Fruit fly (Drosophila melanogaster) whole organism, embryonic: ENCODE measurements around the gene CG31321.

Experiments
- Atf6 ChIP-seq: fragments of 200-800 bp; sonication (Bioruptor generic); IDR thresholded peaks from 2 replicates; pipeline ENCODE4 v1.3.6; 2022; ENCODE audit warnings: missing biosample characterization, missing genetic modification characterization
- B-H1 ChIP-seq: fragments of 200-800 bp; sonication (Bioruptor generic); IDR thresholded peaks from 3 replicates; pipeline ENCODE4 v1.3.6; 2022; ENCODE audit warnings: missing biosample characterization, missing genetic modification characterization
- CG12769 ChIP-seq: fragments of 200-800 bp; sonication (Bioruptor generic); optimal IDR thresholded peaks from 2 replicates; lab custom pipeline; 2019; ENCODE audit warnings: missing biosample characterization, mild to moderate bottlenecking, missing genetic modification characterization, moderate library complexity
- CG12942 ChIP-seq: fragments of 200-800 bp; sonication (Bioruptor generic); optimal IDR thresholded peaks from 3 replicates; lab custom pipeline; 2016; ENCODE audit warnings: missing biosample characterization, missing genetic modification characterization
- CG15011 ChIP-seq: fragments of 200-800 bp; sonication (Bioruptor generic); optimal IDR thresholded peaks from 3 replicates; lab custom pipeline; 2018; ENCODE audit warnings: missing biosample characterization, mild to moderate bottlenecking, missing genetic modification characterization
- CG1602 ChIP-seq: fragments of 200-800 bp; sonication (Bioruptor generic); optimal IDR thresholded peaks from 3 replicates; lab custom pipeline; 2016; ENCODE audit warnings: missing biosample characterization, missing genetic modification characterization
- CG17568 ChIP-seq: fragments of 200-800 bp; sonication (Bioruptor generic); optimal IDR thresholded peaks from 2 replicates; lab custom pipeline; 2018; ENCODE audit warnings: missing biosample characterization, mild to moderate bottlenecking, missing genetic modification characterization, moderate library complexity
- CG18599 ChIP-seq: fragments of 200-800 bp; sonication (Bioruptor generic); optimal IDR thresholded peaks from 3 replicates; lab custom pipeline; 2017; ENCODE audit warnings: missing biosample characterization, missing genetic modification characterization, mild to moderate bottlenecking, moderate library complexity, missing genetic modification reagents
- CG2129 ChIP-seq: fragments of 200-800 bp; sonication (Bioruptor generic); IDR thresholded peaks from 2 replicates; pipeline ENCODE4 v1.3.6; 2022; ENCODE audit warnings: missing biosample characterization, missing genetic modification characterization; ENCODE audit not compliant: partially characterized antibody
- CG3065 ChIP-seq: fragments of 200-800 bp; sonication (Bioruptor generic); optimal IDR thresholded peaks from 2 replicates; lab custom pipeline; 2016; ENCODE audit warnings: missing biosample characterization, missing genetic modification characterization
- CG32767 ChIP-seq: fragments of 200-800 bp; sonication (Bioruptor generic); IDR thresholded peaks from 2 replicates; pipeline ENCODE4 v1.3.6; 2022; ENCODE audit warnings: missing biosample characterization, missing genetic modification characterization
- CG3726 ChIP-seq: fragments of 200-800 bp; sonication (Bioruptor generic); IDR thresholded peaks from 3 replicates; pipeline ENCODE4, ENCODE4 v1.3.6; 2022; ENCODE audit warnings: missing biosample characterization, missing genetic modification characterization
- CG3838 ChIP-seq: fragments of 200-800 bp; sonication (Bioruptor generic); optimal IDR thresholded peaks from 3 replicates; lab custom pipeline; 2016; ENCODE audit warnings: missing biosample characterization, missing genetic modification characterization
- CG5953 ChIP-seq: fragments of 200-800 bp; sonication (Bioruptor generic); IDR thresholded peaks from 2 replicates; pipeline ENCODE4 v1.3.6; 2022; ENCODE audit warnings: missing biosample characterization, missing genetic modification characterization
- CG8388 ChIP-seq: fragments of 200-800 bp; sonication (Bioruptor generic); optimal IDR thresholded peaks from 2 replicates; lab custom pipeline; 2019; ENCODE audit warnings: missing biosample characterization, mild to moderate bottlenecking, missing genetic modification characterization, moderate library complexity
- Dbx ChIP-seq: fragments of 200-800 bp; sonication (Bioruptor generic); IDR thresholded peaks from 3 replicates; pipeline ENCODE4 v1.3.6; 2022; ENCODE audit warnings: missing biosample characterization, missing genetic modification characterization
- Drgx ChIP-seq: fragments of 200-800 bp; sonication (Bioruptor generic); IDR thresholded peaks from 2 replicates; pipeline ENCODE4 v1.3.6; 2022; ENCODE audit warnings: missing biosample characterization, missing genetic modification characterization
- GATAe ChIP-seq: fragments of 200-800 bp; sonication (Bioruptor generic); conservative IDR thresholded peaks from 2 replicates; pipeline ENCODE4 v1.3.6; 2022; ENCODE audit warnings: missing biosample characterization, missing genetic modification characterization
- HHEX ChIP-seq: fragments of 200-800 bp; sonication (Bioruptor generic); optimal IDR thresholded peaks from 3 replicates; lab custom pipeline; 2017; ENCODE audit warnings: missing biosample characterization, mild to moderate bottlenecking, missing genetic modification characterization, missing genetic modification reagents
- HLHmδ ChIP-seq: fragments of 200-800 bp; sonication (Bioruptor generic); optimal IDR thresholded peaks from 2 replicates; lab custom pipeline; 2018; ENCODE audit warnings: missing biosample characterization, mild to moderate bottlenecking, missing genetic modification characterization, moderate library complexity
- Med ChIP-seq: fragments of 200-800 bp; sonication (Bioruptor generic); peaks from one replicate; lab custom pipeline; 2016; ENCODE audit warnings: missing biosample characterization, missing genetic modification characterization, mild to moderate bottlenecking, inconsistent platforms, moderate library complexity
- Poxn ChIP-seq: fragments of 200-800 bp; sonication (Bioruptor generic); IDR thresholded peaks from 2 replicates; pipeline ENCODE4 v1.3.6; 2022; ENCODE audit warnings: missing biosample characterization, missing genetic modification characterization
- Ravus ChIP-seq: fragments of 200-800 bp; sonication (Bioruptor generic); IDR thresholded peaks from 2 replicates; pipeline ENCODE4 v1.3.6; 2022; ENCODE audit warnings: missing biosample characterization, missing genetic modification characterization
- Sin3A ChIP-seq: fragments of >200 bp; optimal IDR thresholded peaks from 2 replicates; lab custom pipeline; 2018
- bsh ChIP-seq, 2 experiments: fragments of 200-800 bp; sonication (Bioruptor generic); optimal IDR thresholded peaks; 2 replicates each; lab custom pipeline; 2017 to 2018; ENCODE audit warnings: mild to moderate bottlenecking in 2 of 2, missing biosample characterization in 2 of 2, missing genetic modification characterization in 2 of 2, moderate library complexity in 1 of 2
- cas ChIP-seq: fragments of 200-800 bp; sonication (Bioruptor generic); IDR thresholded peaks from 2 replicates; pipeline ENCODE4 v1.3.6; 2022; ENCODE audit warnings: missing biosample characterization, missing genetic modification characterization
- chif ChIP-seq, 2 experiments: fragments of 200-800 bp; sonication (Bioruptor generic); optimal IDR thresholded peaks; 3 replicates each; lab custom pipeline; 2016; ENCODE audit warnings: missing biosample characterization in 2 of 2, missing genetic modification characterization in 2 of 2
- crc ChIP-seq: fragments of 200-800 bp; sonication (Bioruptor generic); optimal IDR thresholded peaks from 2 replicates; lab custom pipeline; 2016; ENCODE audit warnings: missing biosample characterization, missing genetic modification characterization
- exex ChIP-seq: fragments of 200-800 bp; sonication (Bioruptor generic); optimal IDR thresholded peaks from 4 replicates; lab custom pipeline; 2018; ENCODE audit warnings: missing biosample characterization, mild to moderate bottlenecking, missing genetic modification characterization, moderate library complexity
- grn ChIP-seq: fragments of 200-800 bp; sonication (Bioruptor generic); optimal IDR thresholded peaks from 3 replicates; lab custom pipeline; 2017; ENCODE audit warnings: missing biosample characterization, missing genetic modification characterization
- gt ChIP-seq: fragments of 200-800 bp; sonication (Bioruptor generic); IDR thresholded peaks from 2 replicates; pipeline ENCODE4 v1.3.6; 2022; ENCODE audit warnings: missing biosample characterization, missing genetic modification characterization
- kni ChIP-seq: fragments of 200-800 bp; sonication (Bioruptor generic); optimal IDR thresholded peaks from 3 replicates; lab custom pipeline; 2017; ENCODE audit warnings: mild to moderate bottlenecking, missing biosample characterization, missing genetic modification reagents, missing genetic modification characterization
- lab ChIP-seq: fragments of 200-800 bp; sonication (Bioruptor generic); optimal IDR thresholded peaks from 3 replicates; lab custom pipeline; 2017; ENCODE audit warnings: missing biosample characterization, missing genetic modification characterization, mild to moderate bottlenecking, moderate library complexity, missing genetic modification reagents
- lbe ChIP-seq: fragments of 200-800 bp; sonication (Bioruptor generic); optimal IDR thresholded peaks from 2 replicates; lab custom pipeline; 2016; ENCODE audit warnings: missing biosample characterization, mild to moderate bottlenecking, missing genetic modification characterization
- nerfin-2 ChIP-seq: fragments of 200-800 bp; sonication (Bioruptor generic); IDR thresholded peaks from 2 replicates; pipeline ENCODE4 v1.3.6; 2022; ENCODE audit warnings: missing biosample characterization, missing genetic modification characterization; ENCODE audit not compliant: partially characterized antibody
- phol ChIP-seq: fragments of 200-800 bp; sonication (Bioruptor generic); optimal IDR thresholded peaks from 3 replicates; lab custom pipeline; 2018; ENCODE audit warnings: missing biosample characterization, mild to moderate bottlenecking, missing genetic modification characterization, moderate library complexity
- run ChIP-seq: fragments of 200-800 bp; sonication (Bioruptor generic); optimal IDR thresholded peaks from 3 replicates; lab custom pipeline; 2018; ENCODE audit warnings: missing biosample characterization, mild to moderate bottlenecking, missing genetic modification characterization
- sens ChIP-seq: fragments of 200-800 bp; sonication (Bioruptor generic); peaks from one replicate; lab custom pipeline; 2016; ENCODE audit warnings: missing biosample characterization, missing genetic modification characterization
- sim ChIP-seq: fragments of 200-800 bp; sonication (Bioruptor generic); IDR thresholded peaks from 2 replicates; pipeline ENCODE4 v1.3.6; 2022; ENCODE audit warnings: missing biosample characterization, missing genetic modification characterization
- sug ChIP-seq: fragments of 200-800 bp; optimal IDR thresholded peaks from 2 replicates; lab custom pipeline; 2019; ENCODE audit warnings: missing biosample characterization, mild to moderate bottlenecking, missing genetic modification characterization, moderate library complexity
- tna ChIP-seq: fragments of 200-800 bp; sonication (Bioruptor generic); IDR thresholded peaks from 2 replicates; pipeline ENCODE4 v1.3.6; 2022; ENCODE audit warnings: missing biosample characterization, missing genetic modification characterization; ENCODE audit not compliant: partially characterized antibody
- ttk ChIP-seq: fragments of 200-800 bp; sonication (Bioruptor generic); IDR thresholded peaks from 2 replicates; pipeline ENCODE4 v2.1.2; 2022; ENCODE audit warnings: missing biosample characterization, missing genetic modification characterization
- unpg ChIP-seq: fragments of 200-800 bp; sonication (Bioruptor generic); optimal IDR thresholded peaks from 3 replicates; lab custom pipeline; 2018; ENCODE audit warnings: missing biosample characterization, mild to moderate bottlenecking, missing genetic modification characterization, moderate library complexity
- zf30C ChIP-seq: fragments of 200-800 bp; sonication (Bioruptor generic); optimal IDR thresholded peaks from 3 replicates; lab custom pipeline; 2018; ENCODE audit warnings: missing biosample characterization, mild to moderate bottlenecking, missing genetic modification characterization

Gene CG31321

DNA sequence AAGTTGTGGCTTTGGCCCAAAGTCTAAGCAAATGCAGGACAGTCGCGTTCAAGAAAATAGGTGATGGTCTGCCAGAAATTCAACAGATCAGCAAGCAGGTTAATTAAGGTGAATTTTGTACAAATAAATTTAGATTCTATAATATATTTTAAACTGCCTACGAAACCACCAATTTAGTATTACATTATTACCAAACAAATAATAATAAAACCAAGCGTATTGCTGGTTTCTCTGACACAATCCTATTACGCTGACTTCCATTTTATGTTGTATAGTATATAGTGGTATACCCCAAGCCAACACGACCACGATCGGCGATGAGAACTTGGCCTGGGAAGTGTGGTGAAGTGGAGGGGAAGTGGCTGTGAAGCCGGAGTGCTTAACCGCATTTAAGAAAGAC lies 18.7 kb upstream of the CG31321 start (continued):
- peak; percentile 49 for TF ChIP-seq CG18599 (GFP tag; lab: Kevin White, UChicago)
- no peak for TF ChIP-seq CG15011
- TF ChIP-seq Dbx: no peak
- TF ChIP-seq kni: no peak
- no peak for TF ChIP-seq sug (tag; lab: Kevin White, UChicago)
- no peak for TF ChIP-seq CG12942 (GFP tag; lab: Kevin White, UChicago)
- no peak for TF ChIP-seq zf30C (GFP tag; lab: Kevin White, UChicago)
- no peak for TF ChIP-seq ttk
- TF ChIP-seq run (tag; lab: Kevin White, UChicago): no peak
- TF ChIP-seq B-H1 (GFP tag; lab: Robert Waterston, UW): no peak
- no peak for TF ChIP-seq crc
- no peak for TF ChIP-seq nerfin-2 (GFP tag; lab: Robert Waterston, UW)
- TF ChIP-seq GATAe (GFP tag; lab: Robert Waterston, UW): no peak
- no peak for TF ChIP-seq CG32767 (GFP tag; lab: Robert Waterston, UW)
- TF ChIP-seq CG8388 (GFP tag; lab: Kevin White, UChicago): no peak
- TF ChIP-seq CG17568 (GFP tag; lab: Kevin White, UChicago): no peak
- TF ChIP-seq Drgx (GFP tag; lab: Robert Waterston, UW): peak; percentile 81
- no peak for TF ChIP-seq CG1602 (GFP tag; lab: Kevin White, UChicago)
- no peak for TF ChIP-seq cas (GFP tag; lab: Robert Waterston, UW)
- no peak for TF ChIP-seq CG5953 (GFP tag; lab: Robert Waterston, UW)
- no peak for TF ChIP-seq Sin3A
- no peak for TF ChIP-seq Ravus
- peak; percentile 16 for TF ChIP-seq lab (GFP tag; lab: Kevin White, UChicago)
- no peak for TF ChIP-seq phol (tag; lab: Kevin White, UChicago)
- no peak for TF ChIP-seq Poxn
- TF ChIP-seq tna (GFP tag; lab: Robert Waterston, UW): no peak
- no peak for TF ChIP-seq gt
- TF ChIP-seq sim (GFP tag; lab: Robert Waterston, UW): no peak
- TF ChIP-seq CG2129 (GFP tag; lab: Robert Waterston, UW): no peak
- no peak for TF ChIP-seq CG3838 (GFP tag; lab: Kevin White, UChicago)
- TF ChIP-seq CG3065 (GFP tag; lab: Kevin White, UChicago): no peak
- peak; percentile 32 for TF ChIP-seq unpg (GFP tag; lab: Kevin White, UChicago)

DNA sequence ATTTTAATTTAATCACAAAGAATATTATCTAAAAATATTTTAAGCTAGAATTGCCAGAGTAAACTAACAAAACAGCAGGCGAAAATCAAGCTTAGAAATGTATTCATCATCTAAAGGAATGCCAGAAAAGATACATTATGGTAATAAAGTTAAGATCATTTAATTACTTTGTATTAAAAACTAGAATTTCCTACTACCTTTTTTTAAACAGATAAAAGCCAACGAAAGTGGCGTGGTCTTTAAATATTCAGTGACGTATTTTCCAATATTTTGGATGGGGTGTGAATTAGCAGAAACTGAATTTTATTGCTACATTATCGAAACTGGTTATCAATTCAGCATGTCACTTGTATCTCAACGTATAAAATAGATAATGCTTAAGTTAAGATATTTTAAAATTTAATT lies 17.9 kb upstream of the CG31321 start:
- TF ChIP-seq bsh (GFP tag; optimal IDR thresholded peaks at IDR 0.05; lab: Kevin White, UChicago) (peak in 1 of 2 experiments; percentile 34), crc (no peak), Drgx (GFP tag; lab: Robert Waterston, UW) (peak; percentile 7; the same call in 1 of the 2 replicates), CG3726 (no peak)

DNA sequence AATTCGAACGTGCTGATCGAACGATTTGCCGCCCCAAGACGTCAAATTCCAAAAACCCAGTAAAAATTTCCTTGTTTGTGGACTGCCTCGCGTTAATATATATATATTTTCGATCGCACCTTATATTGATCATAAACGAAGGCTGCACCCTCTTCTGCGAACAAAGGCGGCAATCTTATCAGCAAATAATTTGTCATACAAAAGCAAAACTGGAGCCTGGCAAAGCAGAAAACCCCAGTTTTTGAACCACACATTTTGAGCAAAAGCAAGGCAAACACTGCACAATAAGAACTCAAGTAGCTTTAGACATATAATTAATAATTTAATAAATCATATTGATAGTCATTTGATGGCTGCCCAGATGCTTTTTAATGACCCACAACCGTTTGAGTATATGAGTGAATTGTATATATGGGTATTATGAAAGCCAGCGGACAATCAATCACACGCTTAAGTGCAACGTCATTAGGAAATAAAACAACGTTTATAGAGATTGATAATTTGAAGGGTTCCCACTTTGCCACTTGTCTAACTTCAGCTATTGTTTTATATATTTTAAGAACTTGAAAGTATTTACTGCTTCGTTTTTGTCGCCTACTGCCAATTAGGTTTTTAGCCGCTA lies 15.7 kb upstream of the CG31321 start:
- TF ChIP-seq grn (GFP tag; lab: Kevin White, UChicago) (peak; percentile 35), sug (tag; lab: Kevin White, UChicago) (peak; percentile 7), lab (GFP tag; lab: Kevin White, UChicago) (peak; percentile 12), HLHmδ (GFP tag; lab: Kevin White, UChicago) (no peak), sens (GFP tag; lab: Kevin White, UChicago) (peak; percentile 52), lbe (GFP tag; lab: Kevin White, UChicago) (peak; percentile 35), Atf6 (GFP tag; lab: Robert Waterston, UW) (no peak), unpg (GFP tag; lab: Kevin White, UChicago) (no peak), HHEX (GFP tag; lab: Kevin White, UChicago) (no peak), exex (peak; percentile 3), CG12769 (tag; lab: Kevin White, UChicago) (no peak), chif (GFP tag; optimal IDR thresholded peaks at IDR 0.05; lab: Kevin White, UChicago) (no peak), Med (GFP tag; lab: Kevin White, UChicago) (peak; percentile 30)
